Worm (Caenorhabditis elegans) whole organism, young adult: ENCODE results near the gene C04C11.25.
"Not testable (repeated sequence)": the region's sequence is repeated elsewhere in the genome, so short reads cannot be mapped to it uniquely, and the experiment has no call there.

Experiments used
- Y95B8A.8 ChIP-seq: fragments of 200-800 bp; sonication (Bioruptor generic); IDR thresholded peaks from 2 replicates; pipeline ENCODE4 v1.3.6; 2022; ENCODE audit warnings: missing genetic modification reagents, missing genetic modification characterization, missing compliant biosample characterization
- attf-5 ChIP-seq: fragments of 200-800 bp; sonication (Bioruptor generic); optimal IDR thresholded peaks from 2 replicates; lab custom pipeline; 2018; ENCODE audit warnings: mild to moderate bottlenecking, missing genetic modification characterization, missing compliant biosample characterization
- bed-1 ChIP-seq: fragments of 200-800 bp; sonication (Bioruptor generic); IDR thresholded peaks from 2 replicates; pipeline ENCODE4 v1.3.6; 2022; ENCODE audit warnings: missing genetic modification reagents, missing genetic modification characterization, missing compliant biosample characterization
- him-1 ChIP-seq: sonication (generic microtip); optimal IDR thresholded peaks from 2 replicates; lab custom pipeline; 2016; ENCODE audit warnings: missing genotype, missing genetic modification reagents, missing genetic modification characterization, missing compliant biosample characterization
- lin-26 ChIP-seq: fragments of 200-800 bp; sonication (Bioruptor generic); IDR thresholded peaks from 2 replicates; pipeline ENCODE4 v1.3.6; 2022; ENCODE audit warnings: missing genetic modification reagents, missing genetic modification characterization, missing compliant biosample characterization
- nhr-120 ChIP-seq: fragments of 200-800 bp; sonication (Bioruptor generic); IDR thresholded peaks from 2 replicates; pipeline ENCODE4 v1.3.6; 2022; ENCODE audit warnings: missing genetic modification characterization, missing compliant biosample characterization

DNA sequence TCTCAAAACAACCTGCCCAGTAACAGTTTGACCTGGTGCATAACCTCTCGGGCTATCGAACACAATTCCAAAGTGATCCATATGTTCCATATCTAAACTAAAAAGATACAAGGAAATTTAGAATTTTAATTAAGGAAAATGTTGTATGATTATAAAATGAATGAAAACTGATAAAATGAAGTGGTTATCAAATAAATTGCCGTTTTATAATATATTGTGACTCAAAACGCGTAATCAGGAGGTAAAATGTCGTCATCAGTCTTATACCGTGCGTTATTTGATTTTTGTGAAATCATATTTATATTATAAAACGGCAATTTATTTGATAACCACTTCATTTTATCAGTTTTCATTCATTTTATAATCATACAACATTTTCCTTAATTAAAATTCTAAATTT is 34.8 kb downstream of the C04C11.25 start, which contains the start of gene arrd-24:
- TF ChIP-seq Y95B8A.8 (GFP tag; lab: Robert Waterston, UW); him-1 (tag; lab: Kevin White, UChicago); nhr-120 (GFP tag; lab: Robert Waterston, UW); lin-26; bed-1 (GFP tag; lab: Robert Waterston, UW); attf-5 (GFP tag; lab: Kevin White, UChicago): not testable (repeated sequence)
